Fruit fly (Drosophila melanogaster) whole organism, embryonic: ENCODE results near the gene Takl2.

ENCODE experiments used
- Atf3 ChIP-seq: fragments of 200-800 bp; sonication (Bioruptor generic); optimal IDR thresholded peaks from 3 replicates; lab custom pipeline; 2016; ENCODE audit warnings: missing biosample characterization, missing genetic modification characterization
- Atf6 ChIP-seq: fragments of 200-800 bp; sonication (Bioruptor generic); IDR thresholded peaks from 2 replicates; pipeline ENCODE4 v1.3.6; 2022; ENCODE audit warnings: missing biosample characterization, missing genetic modification characterization
- CG10462 ChIP-seq: fragments of 200-800 bp; sonication (Bioruptor generic); optimal IDR thresholded peaks from 2 replicates; lab custom pipeline; 2016; ENCODE audit warnings: missing biosample characterization, missing genetic modification characterization
- CG12155 ChIP-seq: fragments of 200-800 bp; sonication (Bioruptor generic); optimal IDR thresholded peaks from 3 replicates; lab custom pipeline; 2016; ENCODE audit warnings: missing biosample characterization, missing genetic modification characterization
- CG17361 ChIP-seq: fragments of 200-800 bp; sonication (Bioruptor generic); IDR thresholded peaks from 3 replicates; pipeline ENCODE4 v1.3.6; 2022; ENCODE audit warnings: missing biosample characterization, missing genetic modification characterization
- CG1792 ChIP-seq: fragments of 200-800 bp; sonication (Bioruptor generic); optimal IDR thresholded peaks from 2 replicates; lab custom pipeline; 2016; ENCODE audit warnings: missing biosample characterization, missing genetic modification characterization
- CG2199 ChIP-seq: fragments of 200-800 bp; sonication (Bioruptor generic); IDR thresholded peaks from 3 replicates; pipeline ENCODE4 v1.3.6; 2022; ENCODE audit warnings: missing biosample characterization, missing genetic modification characterization
- CG2678 ChIP-seq: fragments of 200-800 bp; sonication (Bioruptor generic); optimal IDR thresholded peaks from 3 replicates; lab custom pipeline; 2019; ENCODE audit warnings: missing biosample characterization, mild to moderate bottlenecking, missing genetic modification characterization, moderate library complexity
- CG31365 ChIP-seq: fragments of 200-800 bp; sonication (Bioruptor generic); optimal IDR thresholded peaks from 2 replicates; lab custom pipeline; 2018; ENCODE audit warnings: missing biosample characterization, mild to moderate bottlenecking, missing genetic modification characterization
- CG4328 ChIP-seq: fragments of 200-800 bp; sonication (Bioruptor generic); optimal IDR thresholded peaks from 3 replicates; lab custom pipeline; 2017; ENCODE audit warnings: missing biosample characterization, missing genetic modification reagents, missing genetic modification characterization
- CG6689 ChIP-seq: fragments of 200-800 bp; sonication (Bioruptor generic); IDR thresholded peaks from 2 replicates; pipeline ENCODE4 v1.3.6; 2022; ENCODE audit warnings: missing biosample characterization, missing genetic modification characterization
- CG7963 ChIP-seq: fragments of 200-800 bp; sonication (Bioruptor generic); IDR thresholded peaks from 3 replicates; pipeline ENCODE4 v1.3.6; 2022; ENCODE audit warnings: missing biosample characterization, missing genetic modification characterization; ENCODE audit not compliant: partially characterized antibody
- CG8089 ChIP-seq: fragments of 200-800 bp; sonication (Bioruptor generic); optimal IDR thresholded peaks from 3 replicates; lab custom pipeline; 2016; ENCODE audit warnings: missing biosample characterization, missing genetic modification characterization
- CG9437 ChIP-seq: fragments of 200-800 bp; sonication (Bioruptor generic); optimal IDR thresholded peaks from 2 replicates; lab custom pipeline; 2018; ENCODE audit warnings: missing biosample characterization, mild to moderate bottlenecking, missing genetic modification characterization
- D ChIP-seq, 2 experiments: fragments of 200-800 bp in 1 of 2; fragments of >200 bp in 1 of 2; sonication (Bioruptor generic) in 1 of 2; optimal IDR thresholded peaks; 2 replicates in 1 of 2; 3 replicates in 1 of 2; lab custom pipeline; 2017; ENCODE audit warnings: mild to moderate bottlenecking in 1 of 2, missing biosample characterization in 1 of 2, missing genetic modification characterization in 1 of 2, missing genetic modification reagents in 1 of 2
- HHEX ChIP-seq: fragments of 200-800 bp; sonication (Bioruptor generic); optimal IDR thresholded peaks from 3 replicates; lab custom pipeline; 2017; ENCODE audit warnings: missing biosample characterization, mild to moderate bottlenecking, missing genetic modification characterization, missing genetic modification reagents
- Hr39 ChIP-seq: fragments of >200 bp; optimal IDR thresholded peaks from 2 replicates; lab custom pipeline; 2017
- Lim3 ChIP-seq: fragments of 200-800 bp; sonication (Bioruptor generic); IDR thresholded peaks from 2 replicates; pipeline ENCODE4 v1.3.6; 2022; ENCODE audit warnings: missing biosample characterization, missing genetic modification characterization
- Med ChIP-seq: fragments of 200-800 bp; sonication (Bioruptor generic); peaks from one replicate; lab custom pipeline; 2016; ENCODE audit warnings: missing biosample characterization, missing genetic modification characterization, mild to moderate bottlenecking, inconsistent platforms, moderate library complexity
- Meics ChIP-seq: fragments of 200-800 bp; sonication (Bioruptor generic); optimal IDR thresholded peaks from 2 replicates; lab custom pipeline; 2017; ENCODE audit warnings: missing biosample characterization, mild to moderate bottlenecking, missing genetic modification characterization
- Oaz ChIP-seq: fragments of 200-800 bp; sonication (Bioruptor generic); IDR thresholded peaks from 2 replicates; pipeline ENCODE4 v1.3.6; 2022; ENCODE audit warnings: missing biosample characterization, missing genetic modification characterization
- Scr ChIP-seq: fragments of 200-800 bp; sonication (Bioruptor generic); IDR thresholded peaks from 2 replicates; pipeline ENCODE4 v1.3.6; 2022; ENCODE audit warnings: missing biosample characterization, missing genetic modification characterization; ENCODE audit not compliant: partially characterized antibody
- Sin3A ChIP-seq: fragments of >200 bp; optimal IDR thresholded peaks from 2 replicates; lab custom pipeline; 2018
- Sry-δ ChIP-seq: fragments of 200-800 bp; sonication (Bioruptor generic); optimal IDR thresholded peaks from 2 replicates; lab custom pipeline; 2016; ENCODE audit warnings: missing biosample characterization, missing genetic modification characterization
- TFAM ChIP-seq: fragments of 200-800 bp; sonication (Bioruptor generic); optimal IDR thresholded peaks from 2 replicates; lab custom pipeline; 2017; ENCODE audit warnings: missing biosample characterization, missing genetic modification characterization, inconsistent platforms
- Xrp1 ChIP-seq: fragments of 200-800 bp; sonication (Bioruptor generic); IDR thresholded peaks from 2 replicates; pipeline ENCODE4 v1.3.6; 2022; ENCODE audit warnings: missing biosample characterization, missing genetic modification characterization
- YL-1 ChIP-seq: fragments of 200-800 bp; sonication (Bioruptor generic); optimal IDR thresholded peaks from 3 replicates; lab custom pipeline; 2017; ENCODE audit warnings: missing biosample characterization, mild to moderate bottlenecking, missing genetic modification characterization
- al ChIP-seq: fragments of 200-800 bp; sonication (Bioruptor generic); IDR thresholded peaks from 2 replicates; pipeline ENCODE4 v1.3.6; 2022; ENCODE audit warnings: missing biosample characterization, missing genetic modification characterization
- amos ChIP-seq: fragments of 200-800 bp; sonication (Bioruptor generic); IDR thresholded peaks from 2 replicates; pipeline ENCODE4 v1.3.6; 2022; ENCODE audit warnings: missing biosample characterization, missing genetic modification characterization; ENCODE audit not compliant: partially characterized antibody
- cad ChIP-seq: fragments of >200 bp; optimal IDR thresholded peaks from 2 replicates; lab custom pipeline; 2017; ENCODE audit warnings: missing biosample characterization, missing genetic modification characterization
- cato ChIP-seq: fragments of 200-800 bp; sonication (Bioruptor generic); optimal IDR thresholded peaks from 2 replicates; lab custom pipeline; 2016; ENCODE audit warnings: missing biosample characterization, missing genetic modification characterization, borderline replicate concordance
- chif ChIP-seq, 2 experiments: fragments of 200-800 bp; sonication (Bioruptor generic); optimal IDR thresholded peaks; 3 replicates each; lab custom pipeline; 2016; ENCODE audit warnings: missing biosample characterization in 2 of 2, missing genetic modification characterization in 2 of 2
- ci ChIP-seq: fragments of 200-800 bp; sonication (Bioruptor generic); IDR thresholded peaks from 3 replicates; pipeline ENCODE4 v1.3.6; 2022; ENCODE audit warnings: missing biosample characterization, missing genetic modification characterization
- dysf ChIP-seq: fragments of 200-800 bp; sonication (Bioruptor generic); IDR thresholded peaks from 3 replicates; pipeline ENCODE4 v1.3.6; 2022; ENCODE audit warnings: missing biosample characterization, missing genetic modification characterization
- eyg ChIP-seq: fragments of 200-800 bp; sonication (Bioruptor generic); optimal IDR thresholded peaks from 3 replicates; lab custom pipeline; 2016; ENCODE audit warnings: missing biosample characterization, missing genetic modification characterization
- grn ChIP-seq: fragments of 200-800 bp; sonication (Bioruptor generic); optimal IDR thresholded peaks from 3 replicates; lab custom pipeline; 2017; ENCODE audit warnings: missing biosample characterization, missing genetic modification characterization
- hb ChIP-seq: fragments of 200-800 bp; sonication (Bioruptor generic); IDR thresholded peaks from 3 replicates; pipeline ENCODE4 v1.3.6; 2022; ENCODE audit warnings: missing biosample characterization, missing genetic modification characterization; ENCODE audit not compliant: partially characterized antibody
- hkb ChIP-seq, 2 experiments: fragments of 200-800 bp in 1 of 2; fragments of >200 bp in 1 of 2; sonication (Bioruptor generic) in 1 of 2; IDR thresholded peaks in 1 of 2; optimal IDR thresholded peaks in 1 of 2; 2 replicates each; pipeline versions ENCODE4 v1.3.6 to Lab custom; 2017 to 2022; ENCODE audit warnings: missing biosample characterization in 1 of 2, missing genetic modification characterization in 1 of 2
- klu ChIP-seq: fragments of 200-800 bp; sonication (Bioruptor generic); IDR thresholded peaks from 2 replicates; pipeline ENCODE4 v1.3.6; 2022; ENCODE audit warnings: missing biosample characterization, missing genetic modification characterization
- lab ChIP-seq: fragments of 200-800 bp; sonication (Bioruptor generic); optimal IDR thresholded peaks from 3 replicates; lab custom pipeline; 2017; ENCODE audit warnings: missing biosample characterization, missing genetic modification characterization, mild to moderate bottlenecking, moderate library complexity, missing genetic modification reagents
- pnt ChIP-seq: fragments of 200-800 bp; sonication (Bioruptor generic); optimal IDR thresholded peaks from 3 replicates; lab custom pipeline; 2016; ENCODE audit warnings: missing biosample characterization, missing genetic modification characterization
- pros ChIP-seq: fragments of 200-800 bp; sonication (Bioruptor generic); optimal IDR thresholded peaks from 3 replicates; lab custom pipeline; 2019; ENCODE audit warnings: missing biosample characterization, mild to moderate bottlenecking, missing genetic modification characterization, moderate library complexity
- repo ChIP-seq: fragments of 200-800 bp; sonication (Bioruptor generic); optimal IDR thresholded peaks from 2 replicates; lab custom pipeline; 2016; ENCODE audit warnings: missing biosample characterization, missing genetic modification characterization
- tgo ChIP-seq: fragments of 200-800 bp; sonication (Bioruptor generic); IDR thresholded peaks from 3 replicates; pipeline ENCODE4 v1.3.6; 2022; ENCODE audit warnings: missing biosample characterization, missing genetic modification characterization
- trh ChIP-seq: fragments of 200-800 bp; sonication (Bioruptor generic); optimal IDR thresholded peaks from 2 replicates; lab custom pipeline; 2016; ENCODE audit warnings: missing biosample characterization, missing genetic modification characterization
- tup ChIP-seq: fragments of 200-800 bp; sonication (Bioruptor generic); optimal IDR thresholded peaks from 2 replicates; lab custom pipeline; 2016; ENCODE audit warnings: missing biosample characterization, mild to moderate bottlenecking, missing genetic modification characterization, moderate library complexity
- twi ChIP-seq: fragments of 200-800 bp; optimal IDR thresholded peaks from 2 replicates; lab custom pipeline; 2019; ENCODE audit warnings: missing biosample characterization, mild to moderate bottlenecking, missing genetic modification characterization, moderate library complexity
- wor ChIP-seq: fragments of 200-800 bp; sonication (Bioruptor generic); IDR thresholded peaks from 2 replicates; pipeline ENCODE4 v1.3.6; 2022; ENCODE audit warnings: missing biosample characterization, missing genetic modification characterization
- zfh2 ChIP-seq: fragments of 200-800 bp; sonication (Bioruptor generic); optimal IDR thresholded peaks from 2 replicates; lab custom pipeline; 2016; ENCODE audit warnings: missing biosample characterization, missing genetic modification characterization

Gene Takl2

DNA sequence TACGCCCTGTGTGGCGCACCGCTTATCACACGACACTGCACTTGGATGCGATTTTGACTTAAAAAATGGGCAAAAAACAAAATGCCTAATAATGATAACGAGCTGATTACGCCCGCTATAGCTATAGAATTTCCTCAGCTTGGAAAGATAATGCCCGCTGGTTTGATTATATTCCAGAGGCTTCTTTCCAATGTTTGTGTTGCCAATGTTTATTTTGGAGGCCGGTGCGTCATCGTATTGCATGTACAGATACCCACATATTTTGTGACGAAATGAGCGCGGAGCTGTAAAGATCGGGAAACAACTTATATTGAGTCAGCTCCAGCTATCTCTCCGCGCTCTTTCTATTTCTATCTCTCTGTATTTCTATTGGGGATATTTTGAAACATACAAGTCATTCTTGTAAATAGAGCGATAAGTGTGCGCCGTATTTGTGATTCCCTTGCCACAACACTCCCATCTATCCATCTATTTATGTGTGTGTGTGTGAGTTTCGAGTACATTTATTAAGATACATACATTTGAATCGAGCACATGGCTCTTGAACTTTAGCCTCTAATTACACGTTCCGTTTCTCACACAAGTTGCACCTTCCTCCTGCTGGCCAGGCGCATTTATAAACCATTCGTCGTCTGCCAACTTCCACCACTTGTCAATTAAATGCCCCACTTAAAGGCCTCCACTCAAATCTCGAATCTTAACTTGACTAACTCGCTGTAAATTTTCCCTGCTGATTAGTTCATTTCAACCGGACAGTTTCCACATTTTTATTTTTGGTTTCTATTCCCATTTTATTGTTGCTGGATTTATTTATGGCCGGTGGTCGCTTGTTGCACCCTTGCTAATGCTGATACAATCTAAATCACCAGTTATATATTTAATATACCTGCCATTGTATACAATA is 49.4 kb downstream of the Takl2 start (continued):
- TF ChIP-seq CG4328 (GFP tag; lab: Kevin White, UChicago) (peak; percentile 3), Scr (GFP tag; lab: Robert Waterston, UW) (no peak), Hr39 (no peak), eyg (peak; percentile 13), CG9437 (GFP tag; lab: Kevin White, UChicago) (no peak), tup (no peak), ci (GFP tag; lab: Robert Waterston, UW) (no peak), tgo (no peak), CG17361 (no peak), CG2678 (tag; lab: Kevin White, UChicago) (peak; percentile 16), Meics (GFP tag; lab: Kevin White, UChicago) (peak; percentile 19), D (optimal IDR thresholded peaks at IDR 0.05; lab: Kevin White, UChicago) (no peak), D (GFP tag; optimal IDR thresholded peaks at IDR 0.05; lab: Kevin White, UChicago) (no peak), grn (GFP tag; lab: Kevin White, UChicago) (peak; percentile 40), pros (GFP tag; lab: Kevin White, UChicago) (no peak), CG8089 (no peak), CG12155 (no peak), cato (GFP tag; lab: Kevin White, UChicago) (no peak), CG10462 (no peak), hkb (optimal IDR thresholded peaks at IDR 0.05; lab: Kevin White, UChicago) (no peak), hkb (GFP tag; IDR thresholded peaks at IDR 0.05; lab: Robert Waterston, UW) (no peak), chif (GFP tag; optimal IDR thresholded peaks at IDR 0.05; lab: Kevin White, UChicago) (no peak), wor (GFP tag; lab: Robert Waterston, UW) (no peak), twi (no peak), Xrp1 (0 out of 2 replicates have a peak, but pooled peaks have one; percentile 18), trh (no peak), CG1792 (no peak), CG31365 (no peak), CG6689 (no peak), Sin3A (no peak), dysf (GFP tag; lab: Robert Waterston, UW) (no peak), al (no peak), zfh2 (GFP tag; lab: Kevin White, UChicago) (no peak), hb (GFP tag; lab: Robert Waterston, UW) (no peak), Lim3 (GFP tag; lab: Robert Waterston, UW) (no peak), klu (GFP tag; lab: Robert Waterston, UW) (no peak), CG2199 (GFP tag; lab: Robert Waterston, UW) (0 out of 3 replicates have a peak, but pooled peaks have one; percentile 63), Atf6 (GFP tag; lab: Robert Waterston, UW) (no peak), Oaz (GFP tag; lab: Robert Waterston, UW) (no peak), repo (GFP tag; lab: Kevin White, UChicago) (no peak), cad (no peak), HHEX (GFP tag; lab: Kevin White, UChicago) (no peak), YL-1 (GFP tag; lab: Kevin White, UChicago) (no peak), Atf3 (GFP tag; lab: Kevin White, UChicago) (no peak), CG7963 (GFP tag; lab: Robert Waterston, UW) (no peak), Med (GFP tag; lab: Kevin White, UChicago) (peak; percentile 76), TFAM (no peak), Sry-δ (GFP tag; lab: Kevin White, UChicago) (no peak), lab (peak; percentile 41), pnt (GFP tag; lab: Kevin White, UChicago) (no peak), amos (GFP tag; lab: Robert Waterston, UW) (no peak)
